Worm (Caenorhabditis elegans) whole organism, L3 larva: ENCODE data around the gene gos-28.
A peak's percentile ranks its signal among the peaks of the same experiment; 100 is the strongest.

Experiments
- ZK546.5 ChIP-seq: sonication (generic microtip); optimal IDR thresholded peaks from 2 replicates; lab custom pipeline; 2017; ENCODE audit warnings: missing biosample characterization, missing genetic modification characterization
- ama-1 ChIP-seq: fragments of 150-350 bp; optimal IDR thresholded peaks from 2 replicates; lab custom pipeline; 2018
- egl-27 ChIP-seq: sonication (generic microtip); optimal IDR thresholded peaks from 4 replicates; lab custom pipeline; 2017; ENCODE audit warnings: missing biosample characterization, missing genetic modification reagents, missing genetic modification characterization
- egl-5 ChIP-seq: fragments of 150-350 bp; optimal IDR thresholded peaks from 2 replicates; lab custom pipeline; 2017; ENCODE audit warnings: missing biosample characterization, missing genetic modification reagents, missing genetic modification characterization, inconsistent platforms
- elt-1 ChIP-seq: fragments of 150-350 bp; optimal IDR thresholded peaks from 2 replicates; lab custom pipeline; 2014; ENCODE audit warnings: missing biosample characterization, missing genetic modification characterization
- elt-2 ChIP-seq: sonication (generic microtip); optimal IDR thresholded peaks from 2 replicates; lab custom pipeline; 2016; ENCODE audit warnings: missing genetic modification reagents, mild to moderate bottlenecking, missing genetic modification characterization, missing compliant biosample characterization
- fkh-10 ChIP-seq: sonication (generic microtip); optimal IDR thresholded peaks from 2 replicates; lab custom pipeline; 2017; ENCODE audit warnings: missing biosample characterization, missing genetic modification reagents, missing genetic modification characterization
- jun-1 ChIP-seq: fragments of 150-350 bp; optimal IDR thresholded peaks from 2 replicates; lab custom pipeline; 2014; ENCODE audit warnings: missing biosample characterization, missing genetic modification reagents, missing genetic modification characterization
- mdl-1 ChIP-seq: fragments of 150-350 bp; optimal IDR thresholded peaks from 2 replicates; lab custom pipeline; 2014; ENCODE audit warnings: missing biosample characterization, missing genetic modification characterization
- nhr-11 ChIP-seq: fragments of 150-350 bp; optimal IDR thresholded peaks from 2 replicates; lab custom pipeline; 2014; ENCODE audit warnings: missing biosample characterization, missing genetic modification characterization
- nhr-12 ChIP-seq: fragments of 150-350 bp; optimal IDR thresholded peaks from 2 replicates; lab custom pipeline; 2014; ENCODE audit warnings: missing biosample characterization, missing genetic modification characterization
- nhr-23 ChIP-seq: fragments of 150-350 bp; optimal IDR thresholded peaks from 2 replicates; lab custom pipeline; 2014; ENCODE audit warnings: missing biosample characterization, missing genetic modification reagents, missing genetic modification characterization
- nhr-25 ChIP-seq: sonication (generic microtip); optimal IDR thresholded peaks from 2 replicates; lab custom pipeline; 2017; ENCODE audit warnings: missing biosample characterization, missing genetic modification characterization
- nhr-43 ChIP-seq: sonication (generic microtip); optimal IDR thresholded peaks from 2 replicates; lab custom pipeline; 2016; ENCODE audit warnings: mild to moderate bottlenecking, missing genetic modification characterization, missing compliant biosample characterization; ENCODE audit not compliant: poor library complexity, severe bottlenecking
- snpc-4 ChIP-seq: fragments of 150-350 bp; optimal IDR thresholded peaks from 2 replicates; lab custom pipeline; 2014; ENCODE audit warnings: missing biosample characterization, missing genetic modification characterization
- tbx-2 ChIP-seq: sonication (generic microtip); optimal IDR thresholded peaks from 2 replicates; lab custom pipeline; 2016; ENCODE audit warnings: mild to moderate bottlenecking, missing genetic modification characterization, missing compliant biosample characterization
- unc-39 ChIP-seq: sonication (generic microtip); optimal IDR thresholded peaks from 4 replicates; lab custom pipeline; 2017; ENCODE audit warnings: missing biosample characterization, missing genetic modification characterization
- ztf-4 ChIP-seq: fragments of 150-350 bp; optimal IDR thresholded peaks from 2 replicates; lab custom pipeline; 2014; ENCODE audit warnings: missing biosample characterization, missing genetic modification characterization

Gene gos-28

ce11 chrIII:7300763-7301162 is 48.2 kb downstream of the gos-28 start:
- TF ChIP-seq egl-27 (tag; lab: Kevin White, UChicago) (no peak), jun-1 (tag; lab: Kevin White, UChicago) (no peak), fkh-10 (GFP tag; lab: Kevin White, UChicago) (no peak), elt-1 (no peak)

- TF ChIP-seq nhr-25 (tag; lab: Kevin White, UChicago) (peak; percentile 89), snpc-4 (tag; lab: Kevin White, UChicago) (no peak), nhr-23 (tag; lab: Kevin White, UChicago) (peak; percentile 81), mdl-1 (tag; lab: Kevin White, UChicago) (peak; percentile 11), nhr-43 (peak; percentile 67), elt-1 (peak; percentile 94), ZK546.5 (tag; lab: Kevin White, UChicago) (no peak), unc-39 (no peak), fkh-10 (GFP tag; lab: Kevin White, UChicago) (no peak), ztf-4 (no peak)
- TF ChIP-seq, all 47 proteins: peak for 5
Observed at ce11 chrIII:7300169-7300568, 48.8 kb downstream of the gos-28 start.

ce11 chrIII:7299466-7299865 is 49.5 kb downstream of the gos-28 start, which contains the start of the genes B0361.14 and B0361.9:
Gene B0361.14, minus strand, starts transcription at chrIII:7299531.
Gene B0361.9, minus strand, starts transcription at chrIII:7299631.
- TF ChIP-seq nhr-23 (tag; lab: Kevin White, UChicago) (peak; percentile 41), nhr-12 (tag; lab: Kevin White, UChicago) (no peak), elt-2 (tag; lab: Kevin White, UChicago) (no peak), nhr-25 (tag; lab: Kevin White, UChicago) (peak; percentile 48), egl-5 (tag; lab: Kevin White, UChicago) (no peak)
- TF ChIP-seq, all 47 proteins: peak for 2

ce11 chrIII:7298045-7298444 is 50.9 kb downstream of the gos-28 start:
- peak; percentile 52 for TF ChIP-seq nhr-25 (tag; lab: Kevin White, UChicago)
- TF ChIP-seq unc-39 = no peak
- peak; percentile 9 for TF ChIP-seq nhr-23 (tag; lab: Kevin White, UChicago)
- peak; percentile 58 for TF ChIP-seq elt-1
- peak; percentile 41 for TF ChIP-seq ama-1
- TF ChIP-seq tbx-2 = no peak
- TF ChIP-seq nhr-11 (tag; lab: Kevin White, UChicago) = no peak
